Fruit fly (Drosophila melanogaster): ENCODE data around the gene CG15365.

Gene CG15365

dm6 chrX:9075641-9076324 lies 8.0 kb upstream of the CG15365 start (continued):
- TF ChIP-seq CG3032 (tag; optimal IDR thresholded peaks at IDR 0.05) (peak; percentile 42), pdm3 (GFP tag; optimal IDR thresholded peaks at IDR 0.05) (peak; percentile 65), CG11762 (GFP tag; optimal IDR thresholded peaks at IDR 0.05; ENCODE audit: insufficient read depth) (peak; percentile 68), Lpt (GFP tag; optimal IDR thresholded peaks at IDR 0.05) (peak; percentile 53), Eip78C (GFP tag) (peak; percentile 92), CG32006 (GFP tag; optimal IDR thresholded peaks at IDR 0.05) (peak; percentile 74), CG8119 (GFP tag; IDR thresholded peaks at IDR 0.05) (peak; percentile 62; the same call in 2 of the 3 replicates), CG11294 (GFP tag; IDR thresholded peaks at IDR 0.05) (no peak), CG3919 (GFP tag; optimal IDR thresholded peaks at IDR 0.05) (peak; percentile 75), CG6792 (GFP tag; optimal IDR thresholded peaks at IDR 0.05) (peak; percentile 54)

dm6 chrX:9074040-9074439 lies 6.3 kb upstream of the CG15365 start:
- TF ChIP-seq CG4318 (GFP tag; optimal IDR thresholded peaks at IDR 0.05) (no peak), salr (GFP tag; optimal IDR thresholded peaks at IDR 0.05) (no peak), dac (GFP tag; optimal IDR thresholded peaks at IDR 0.05) (no peak), CG8632 (GFP tag; optimal IDR thresholded peaks at IDR 0.05) (no peak), vri (GFP tag; optimal IDR thresholded peaks at IDR 0.05) (no peak), svp (GFP tag) (no peak), lz (GFP tag; optimal IDR thresholded peaks at IDR 0.05) (no peak), CG32006 (GFP tag; optimal IDR thresholded peaks at IDR 0.05) (no peak), pdm3 (GFP tag; optimal IDR thresholded peaks at IDR 0.05) (no peak), Eip93F (GFP tag; optimal IDR thresholded peaks at IDR 0.05) (no peak)

dm6 chrX:9071308-9071707 lies 3.5 kb upstream of the CG15365 start, which contains the start of gene CG10970:
Gene CG10970 (minus strand): TSS chrX:9071408.
- TF ChIP-seq CG7368 (GFP tag; optimal IDR thresholded peaks at IDR 0.05) (no peak), spab (GFP tag; optimal IDR thresholded peaks at IDR 0.05) (no peak), CG31627 (GFP tag; optimal IDR thresholded peaks at IDR 0.05) (no peak), Lpt (GFP tag; optimal IDR thresholded peaks at IDR 0.05) (no peak), CG6808 (GFP tag; optimal IDR thresholded peaks at IDR 0.05) (no peak), Sox14 (GFP tag; optimal IDR thresholded peaks at IDR 0.05) (no peak), fd59A (GFP tag; optimal IDR thresholded peaks at IDR 0.05) (no peak), CG4318 (GFP tag; optimal IDR thresholded peaks at IDR 0.05) (no peak), Eip75B (GFP tag; optimal IDR thresholded peaks at IDR 0.05) (no peak), achi (GFP tag; optimal IDR thresholded peaks at IDR 0.05) (no peak), CG11902 (GFP tag; optimal IDR thresholded peaks at IDR 0.05) (no peak), eg (GFP tag; IDR thresholded peaks at IDR 0.05) (no peak), acj6 (GFP tag; optimal IDR thresholded peaks at IDR 0.05) (no peak), CG6854 (GFP tag; optimal IDR thresholded peaks at IDR 0.05) (no peak)

DNA sequence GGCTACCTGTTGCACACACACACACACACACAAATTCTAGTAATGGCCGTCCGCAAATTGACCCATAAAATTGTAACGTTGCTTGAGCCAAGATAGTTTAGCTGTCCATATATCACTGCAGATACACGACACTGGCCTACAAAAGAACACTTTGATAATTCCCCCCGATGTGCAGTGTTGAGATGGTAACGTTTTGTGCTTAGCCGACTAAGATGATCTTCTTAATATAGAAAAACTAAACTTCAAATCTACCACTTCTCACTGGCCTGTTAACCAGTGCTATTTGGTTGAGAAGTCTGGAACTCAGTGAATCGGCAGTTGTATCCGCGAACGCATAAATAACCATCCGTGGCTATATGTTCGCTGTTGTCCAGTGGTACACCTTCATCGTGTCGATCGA lies 1.0 kb upstream of the CG15365 start:
- no peak for TF ChIP-seq Ets21C (GFP tag; optimal IDR thresholded peaks at IDR 0.05)
- peak in 1 of 2 experiments; percentile 77 for TF ChIP-seq salr (GFP tag; optimal IDR thresholded peaks at IDR 0.05)
- no peak for TF ChIP-seq CG6854 (GFP tag; optimal IDR thresholded peaks at IDR 0.05)
- peak; percentile 82 for TF ChIP-seq CG1621 (tag; optimal IDR thresholded peaks at IDR 0.05)
- peak; percentile 74 for TF ChIP-seq CG32006 (GFP tag; optimal IDR thresholded peaks at IDR 0.05)
- TF ChIP-seq pdm3 (GFP tag; optimal IDR thresholded peaks at IDR 0.05): peak; percentile 55
- no peak for TF ChIP-seq fkh (GFP tag; optimal IDR thresholded peaks at IDR 0.05)
- TF ChIP-seq acj6 (GFP tag; optimal IDR thresholded peaks at IDR 0.05): peak; percentile 34
- peak; percentile 65 for TF ChIP-seq CG6808 (GFP tag; optimal IDR thresholded peaks at IDR 0.05)
- TF ChIP-seq OdsH (GFP tag; optimal IDR thresholded peaks at IDR 0.05): peak; percentile 62
- peak; percentile 94 for TF ChIP-seq Eip78C (GFP tag)
- peak; percentile 68 for TF ChIP-seq CG10669 (GFP tag; optimal IDR thresholded peaks at IDR 0.05)
- peak; percentile 91 for TF ChIP-seq CG6163 (GFP tag; IDR thresholded peaks at IDR 0.05)
- peak; percentile 5 for TF ChIP-seq lz (GFP tag; optimal IDR thresholded peaks at IDR 0.05)
- TF ChIP-seq svp (GFP tag): peak; percentile 68
- peak; percentile 51 for TF ChIP-seq CG3919 (GFP tag; optimal IDR thresholded peaks at IDR 0.05)
- TF ChIP-seq Sox14 (GFP tag; optimal IDR thresholded peaks at IDR 0.05): peak; percentile 53
- peak; percentile 38 for TF ChIP-seq CG4318 (GFP tag; optimal IDR thresholded peaks at IDR 0.05)
- peak; percentile 55 for TF ChIP-seq Gug (GFP tag; IDR thresholded peaks at IDR 0.05)
- peak; percentile 19 for TF ChIP-seq topi (GFP tag; optimal IDR thresholded peaks at IDR 0.05)
- peak; percentile 78 for TF ChIP-seq Ets96B (tag; optimal IDR thresholded peaks at IDR 0.05)
- peak; percentile 41 for TF ChIP-seq CG16779 (tag; optimal IDR thresholded peaks at IDR 0.05)
- peak; percentile 4 for TF ChIP-seq CG34406 (GFP tag; optimal IDR thresholded peaks at IDR 0.05)
- TF ChIP-seq vri (GFP tag; optimal IDR thresholded peaks at IDR 0.05): no peak
- peak; percentile 63 for TF ChIP-seq spab (GFP tag; optimal IDR thresholded peaks at IDR 0.05)
- TF ChIP-seq dac (GFP tag; optimal IDR thresholded peaks at IDR 0.05): peak; percentile 32
- TF ChIP-seq CG10631 (GFP tag; optimal IDR thresholded peaks at IDR 0.05): peak; percentile 52
- TF ChIP-seq CG8632 (GFP tag; optimal IDR thresholded peaks at IDR 0.05): peak; percentile 36
- TF ChIP-seq CG11294 (GFP tag; IDR thresholded peaks at IDR 0.05): peak; percentile 50; the same call in 1 of the 2 replicates
- TF ChIP-seq CG15336 (GFP tag; IDR thresholded peaks at IDR 0.05): peak; percentile 69
